Fruit fly (Drosophila melanogaster): ENCODE results near the gene Setd3.

Setd3 gene

DNA sequence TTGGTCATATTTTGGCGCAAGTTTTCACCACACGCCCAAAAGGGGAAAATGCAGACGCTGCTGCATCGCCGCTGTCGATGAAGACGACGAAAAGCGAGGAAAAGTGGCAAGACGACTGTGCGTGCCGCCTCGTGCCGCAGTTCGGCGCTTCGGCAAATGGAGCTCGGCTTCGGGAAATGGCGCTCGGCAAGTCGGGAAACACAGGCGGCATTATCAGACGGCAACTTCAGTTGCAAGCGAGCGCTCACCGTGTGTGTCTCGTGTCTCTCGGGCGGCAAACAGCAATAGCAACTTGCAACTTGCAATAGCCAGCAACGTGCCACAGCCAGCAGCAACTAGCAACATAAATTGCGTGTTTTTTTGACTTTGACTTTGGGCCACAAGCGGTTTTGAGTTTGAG, 60.5 kb downstream of the Setd3 start, which contains the start of gene CG14431:
TSS of gene CG14431 (plus strand) at position 200 of the 400 bp plus-strand sequence.
- TF ChIP-seq CG8478 (optimal IDR thresholded peaks at IDR 0.05), result no peak
- TF ChIP-seq CTCF (optimal IDR thresholded peaks at IDR 0.05), result no peak
